Worm (Caenorhabditis elegans): Measurements from ENCODE around the gene R04B5.5.

Gene R04B5.5

DNA sequence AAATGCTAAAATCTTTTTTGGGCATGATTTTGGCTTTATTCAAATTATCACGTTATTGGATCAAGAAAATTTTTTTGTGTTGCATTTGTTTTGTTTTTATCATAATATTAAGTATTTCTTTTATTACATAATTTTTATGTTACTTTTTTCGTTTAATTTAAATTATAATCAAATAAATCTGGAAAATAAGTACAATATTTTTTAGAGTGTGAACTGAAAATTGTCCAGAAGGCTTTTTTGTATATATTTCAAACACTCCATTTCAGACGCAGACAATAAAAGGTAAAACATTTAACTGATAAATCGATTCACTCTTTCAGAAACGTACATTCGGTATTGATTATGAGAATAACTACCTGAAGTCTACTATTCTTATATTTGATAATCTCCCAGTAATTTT lies 20.0 kb downstream of the R04B5.5 start, which contains the start of gene C08B6.11:
TSS of gene C08B6.11 (plus strand) at position 301 of the 400 bp plus-strand sequence.
- no peak for TF ChIP-seq C38D4.7 (GFP tag; optimal IDR thresholded peaks at IDR 0.05)
- TF ChIP-seq ceh-9 (tag; optimal IDR thresholded peaks at IDR 0.05): no peak
- no peak for TF ChIP-seq ref-2 (tag; optimal IDR thresholded peaks at IDR 0.05)
- TF ChIP-seq ceh-34 (tag; optimal IDR thresholded peaks at IDR 0.05): no peak
- TF ChIP-seq ztf-16 (tag; optimal IDR thresholded peaks at IDR 0.05): no peak
- TF ChIP-seq odd-2 (tag; optimal IDR thresholded peaks at IDR 0.05): no peak
- no peak for TF ChIP-seq lin-11 (tag; optimal IDR thresholded peaks at IDR 0.05)
- TF ChIP-seq elt-4 (tag; optimal IDR thresholded peaks at IDR 0.05): no peak
- TF ChIP-seq hlh-8 (tag; optimal IDR thresholded peaks at IDR 0.05): no peak

DNA sequence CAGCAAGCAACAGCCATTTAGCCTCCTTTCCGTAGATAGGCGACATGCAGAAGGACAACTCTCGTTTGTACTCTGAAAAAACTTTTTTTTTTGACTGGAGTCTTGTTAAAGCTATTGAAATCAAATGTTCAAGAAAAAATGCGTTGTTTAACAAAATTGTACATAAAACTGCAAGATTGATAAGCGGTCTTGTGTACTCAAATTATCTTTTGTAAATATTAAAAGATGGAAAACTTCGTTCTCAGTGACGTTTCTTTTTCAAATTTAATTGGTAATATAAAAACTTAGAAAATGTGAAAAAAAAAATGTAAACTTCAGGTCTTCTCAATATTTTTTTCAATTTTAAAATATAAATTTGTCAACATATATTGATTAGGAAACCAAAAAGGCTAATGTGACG lies 23.8 kb downstream of the R04B5.5 start:
- TF ChIP-seq gmeb-2 (tag; optimal IDR thresholded peaks at IDR 0.05) (no peak), ztf-16 (tag; optimal IDR thresholded peaks at IDR 0.05) (no peak), madf-2 (tag; optimal IDR thresholded peaks at IDR 0.05) (no peak), sox-4 (tag; optimal IDR thresholded peaks at IDR 0.05) (no peak), syd-9 (tag; optimal IDR thresholded peaks at IDR 0.05) (no peak), sox-2 (GFP tag; IDR thresholded peaks at IDR 0.05) (no peak), ahr-1 (tag; optimal IDR thresholded peaks at IDR 0.05) (no peak), hlh-15 (tag; optimal IDR thresholded peaks at IDR 0.05) (no peak), dmd-4 (tag; optimal IDR thresholded peaks at IDR 0.05; ENCODE audit: borderline replicate concordance) (no peak), eyg-1 (tag; optimal IDR thresholded peaks at IDR 0.05) (no peak), ceh-30 (tag; optimal IDR thresholded peaks at IDR 0.05) (no peak), lin-11 (tag; optimal IDR thresholded peaks at IDR 0.05) (no peak), pha-4 (tag; optimal IDR thresholded peaks at IDR 0.05) (no peak)

DNA sequence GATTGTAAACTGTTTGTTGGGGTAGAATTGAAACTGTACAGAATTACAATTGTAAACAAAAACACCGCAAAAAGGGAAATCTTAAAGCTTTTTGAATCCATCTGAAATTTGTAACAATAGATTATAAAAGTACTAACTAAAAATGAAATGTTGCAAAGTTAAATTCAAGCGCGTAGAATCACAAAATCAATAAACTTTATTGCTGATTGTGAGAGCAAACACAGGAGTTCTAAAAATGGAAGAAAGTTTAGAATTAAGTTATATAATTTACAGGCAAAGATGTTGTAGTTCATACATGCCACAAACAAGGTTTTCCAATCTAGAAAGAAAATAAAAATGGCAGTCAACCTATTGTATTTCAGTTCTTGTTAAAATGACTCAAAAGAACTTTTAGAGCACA lies 24.9 kb downstream of the R04B5.5 start, which contains the start of gene C08B6.3:
TSS of gene C08B6.3 (minus strand) at position 101 of the 400 bp plus-strand sequence.
- TF ChIP-seq sox-2 (GFP tag; IDR thresholded peaks at IDR 0.05) (no peak), elt-4 (tag; optimal IDR thresholded peaks at IDR 0.05) (no peak), hlh-13 (GFP tag; optimal IDR thresholded peaks at IDR 0.05) (no peak), ceh-34 (tag; optimal IDR thresholded peaks at IDR 0.05) (no peak), pros-1 (tag; optimal IDR thresholded peaks at IDR 0.05) (no peak), ceh-18 (tag; optimal IDR thresholded peaks at IDR 0.05) (no peak), ceh-22 (tag; optimal IDR thresholded peaks at IDR 0.05) (no peak), syd-9 (tag; optimal IDR thresholded peaks at IDR 0.05) (no peak), ceh-45 (GFP tag; IDR thresholded peaks at IDR 0.05) (no peak), K02D7.2 (tag; optimal IDR thresholded peaks at IDR 0.05) (no peak), eyg-1 (tag; optimal IDR thresholded peaks at IDR 0.05) (no peak), odd-2 (tag; optimal IDR thresholded peaks at IDR 0.05) (no peak), fax-1 (tag; optimal IDR thresholded peaks at IDR 0.05) (no peak), K09A11.1 (tag; optimal IDR thresholded peaks at IDR 0.05; ENCODE audit: insufficient read depth) (no peak), hlh-15 (tag; optimal IDR thresholded peaks at IDR 0.05) (no peak), ceh-48 (tag; optimal IDR thresholded peaks at IDR 0.05) (no peak), pha-2 (tag; optimal IDR thresholded peaks at IDR 0.05) (no peak)

DNA sequence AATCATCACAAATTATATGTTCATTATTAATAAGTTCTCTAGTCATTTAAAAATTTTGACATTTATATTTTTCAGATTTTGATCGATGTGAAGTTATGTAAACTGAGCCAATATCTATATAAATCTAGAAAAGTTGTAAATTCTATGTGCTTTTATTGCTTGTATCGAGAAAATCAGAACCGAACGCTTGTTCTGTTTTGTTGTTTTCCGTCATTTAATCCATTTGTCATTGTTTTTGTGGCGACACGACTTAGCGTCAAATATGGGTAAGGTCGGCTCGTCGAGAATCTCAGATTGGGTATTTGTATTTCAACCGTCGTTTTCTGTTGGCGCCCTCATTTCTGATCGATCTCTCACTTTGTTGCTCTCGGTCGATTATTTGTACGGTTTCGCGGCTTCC lies 27.0 kb downstream of the R04B5.5 start, which contains the start of gene cht-5:
TSS of gene cht-5 (plus strand) at position 301 of the 400 bp plus-strand sequence.
- TF ChIP-seq ceh-24 (tag; optimal IDR thresholded peaks at IDR 0.05): no peak
- no peak for TF ChIP-seq ama-1 (optimal IDR thresholded peaks at IDR 0.05)
- no peak for TF ChIP-seq ceh-31 (tag; optimal IDR thresholded peaks at IDR 0.05)

DNA sequence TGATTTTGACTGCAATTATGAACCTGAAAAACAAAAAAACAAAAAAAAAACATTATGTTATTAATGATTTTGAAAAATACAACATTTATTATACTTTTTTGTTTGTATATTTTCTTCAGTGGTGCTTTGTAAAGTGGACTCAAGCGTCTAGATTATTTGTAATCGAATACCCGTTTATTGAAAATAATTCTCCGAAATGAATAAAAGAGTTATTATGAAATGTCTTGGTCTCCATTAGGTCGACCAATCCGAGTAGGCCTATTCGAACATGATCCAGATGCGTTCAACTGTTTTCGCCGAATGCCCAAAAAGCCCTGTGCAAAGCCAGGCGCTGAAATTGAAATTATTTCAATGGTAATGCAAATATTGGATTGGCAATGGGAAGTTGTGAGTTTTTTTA lies 30.2 kb downstream of the R04B5.5 start, which contains the start of gene C08B6.5:
TSS of gene C08B6.5 (plus strand) at position 301 of the 400 bp plus-strand sequence.
- no peak for TF ChIP-seq sox-4 (tag; optimal IDR thresholded peaks at IDR 0.05)

DNA sequence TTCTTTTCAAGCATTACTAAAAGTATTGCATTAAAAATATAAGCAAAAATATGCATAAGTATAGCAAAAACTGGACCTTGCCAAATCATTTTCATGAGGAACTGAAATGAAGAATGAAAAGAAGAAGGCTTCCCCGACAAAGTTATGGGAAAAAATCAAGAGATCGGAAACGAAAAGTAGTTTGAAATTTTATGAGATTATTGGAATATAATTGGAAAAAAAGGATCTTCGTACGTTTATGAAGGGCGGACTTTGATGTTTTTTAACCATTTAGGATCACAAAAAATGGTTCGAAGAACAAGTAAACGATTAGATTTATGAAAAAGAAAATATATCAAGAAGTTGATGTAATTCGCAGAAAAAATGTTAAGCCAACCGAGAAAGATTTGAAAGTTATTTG lies 33.6 kb downstream of the R04B5.5 start, which contains the start of gene srxa-18:
TSS of gene srxa-18 (minus strand) at position 100 of the 400 bp plus-strand sequence.
- TF ChIP-seq ceh-14 (tag; optimal IDR thresholded peaks at IDR 0.05): no peak
- no peak for TF ChIP-seq unc-86 (tag; optimal IDR thresholded peaks at IDR 0.05)
- TF ChIP-seq ref-2 (tag; optimal IDR thresholded peaks at IDR 0.05): no peak
- no peak for TF ChIP-seq pqm-1 (tag; optimal IDR thresholded peaks at IDR 0.05)
- no peak for TF ChIP-seq ets-4 (tag; optimal IDR thresholded peaks at IDR 0.05)
- no peak for TF ChIP-seq eyg-1 (tag; optimal IDR thresholded peaks at IDR 0.05)
- no peak for TF ChIP-seq ttx-3 (tag; optimal IDR thresholded peaks at IDR 0.05)
- no peak for TF ChIP-seq fax-1 (tag; optimal IDR thresholded peaks at IDR 0.05)
- TF ChIP-seq syd-9 (tag; optimal IDR thresholded peaks at IDR 0.05): no peak
- TF ChIP-seq K09A11.1 (tag; optimal IDR thresholded peaks at IDR 0.05; ENCODE audit: insufficient read depth): no peak
- no peak for TF ChIP-seq npax-4 (tag; optimal IDR thresholded peaks at IDR 0.05)
- no peak for TF ChIP-seq rnt-1 (tag; optimal IDR thresholded peaks at IDR 0.05)
- no peak for TF ChIP-seq ceh-2 (tag; optimal IDR thresholded peaks at IDR 0.05)
- no peak for TF ChIP-seq K02D7.2 (tag; optimal IDR thresholded peaks at IDR 0.05)
- no peak for TF ChIP-seq unc-3 (GFP tag; conservative IDR thresholded peaks at IDR 0.05)
- no peak for TF ChIP-seq unc-3 (tag; optimal IDR thresholded peaks at IDR 0.05)
- no peak for TF ChIP-seq ceh-34 (tag; optimal IDR thresholded peaks at IDR 0.05)
